Fruit fly (Drosophila melanogaster): ENCODE results near the gene Prosbeta4.

Prosbeta4 gene

dm6 chr2L:16727578-16728023 is 4.3 kb downstream of the Prosbeta4 start, which contains the start of gene VhaSFD (continued):
- no peak for TF ChIP-seq Oli (tag; optimal IDR thresholded peaks at IDR 0.05)
- TF ChIP-seq Sox102F (GFP tag; optimal IDR thresholded peaks at IDR 0.05) = no peak
- no peak for TF ChIP-seq pros (GFP tag; optimal IDR thresholded peaks at IDR 0.05)
- no peak for TF ChIP-seq Lhr (GFP tag; optimal IDR thresholded peaks at IDR 0.05)
- TF ChIP-seq ATbp (GFP tag; optimal IDR thresholded peaks at IDR 0.05) = no peak
- peak; percentile 57; the same call in 1 of the 3 replicates for TF ChIP-seq CG11456 (GFP tag; IDR thresholded peaks at IDR 0.05)
- peak; percentile 27 for TF ChIP-seq CG10979 (tag; optimal IDR thresholded peaks at IDR 0.05)
- no peak; the same call in 2 of the 3 replicates for TF ChIP-seq zen2 (GFP tag; IDR thresholded peaks at IDR 0.05; ENCODE audit: partially characterized antibody)
- peak; percentile 10 for TF ChIP-seq Fer2 (tag; optimal IDR thresholded peaks at IDR 0.05)
- no peak for TF ChIP-seq CG10543 (GFP tag; optimal IDR thresholded peaks at IDR 0.05)
- TF ChIP-seq pum (GFP tag; optimal IDR thresholded peaks at IDR 0.05) = no peak
- no peak for TF ChIP-seq Blimp-1 (GFP tag; optimal IDR thresholded peaks at IDR 0.05)
- no peak for TF ChIP-seq stc (GFP tag; IDR thresholded peaks at IDR 0.05)
- no peak for TF ChIP-seq twi (tag; optimal IDR thresholded peaks at IDR 0.05)
- no peak for TF ChIP-seq Camta (GFP tag; optimal IDR thresholded peaks at IDR 0.05)
- TF ChIP-seq aop (GFP tag; IDR thresholded peaks at IDR 0.05) = no peak
- peak; percentile 40 for TF ChIP-seq lilli (GFP tag; optimal IDR thresholded peaks at IDR 0.05)
- TF ChIP-seq CG9876 (GFP tag; optimal IDR thresholded peaks at IDR 0.05) = no peak
- TF ChIP-seq MESR4 (GFP tag; optimal IDR thresholded peaks at IDR 0.05) = peak; percentile 100
- TF ChIP-seq CG14710 (tag; optimal IDR thresholded peaks at IDR 0.05) = peak; percentile 58
- no peak for TF ChIP-seq Doc2 (GFP tag; IDR thresholded peaks at IDR 0.05)
- TF ChIP-seq CG9817 (tag; optimal IDR thresholded peaks at IDR 0.05) = no peak
- no peak for TF ChIP-seq corto (GFP tag; optimal IDR thresholded peaks at IDR 0.05)
- peak; percentile 50; the same call in 1 of the 3 replicates for TF ChIP-seq hb (GFP tag; IDR thresholded peaks at IDR 0.05; ENCODE audit: partially characterized antibody)
- TF ChIP-seq CG7372 (GFP tag; IDR thresholded peaks at IDR 0.05) = no peak
- TF ChIP-seq CG3407 (GFP tag; optimal IDR thresholded peaks at IDR 0.05) = no peak
- no peak for TF ChIP-seq emc (GFP tag; optimal IDR thresholded peaks at IDR 0.05)
- TF ChIP-seq so (GFP tag; IDR thresholded peaks at IDR 0.05) = 0 out of 3 replicates have a peak, but pooled peaks have one; percentile 22
- TF ChIP-seq CG7786 (GFP tag; optimal IDR thresholded peaks at IDR 0.05) = no peak
- peak; percentile 55 for TF ChIP-seq CG3995 (GFP tag; optimal IDR thresholded peaks at IDR 0.05)
- no peak for TF ChIP-seq Xrp1 (GFP tag; IDR thresholded peaks at IDR 0.05)
- TF ChIP-seq Meics (GFP tag; optimal IDR thresholded peaks at IDR 0.05) = no peak
- TF ChIP-seq CG6272 (GFP tag; IDR thresholded peaks at IDR 0.05) = no peak
- TF ChIP-seq danr (GFP tag; IDR thresholded peaks at IDR 0.05) = no peak
- TF ChIP-seq H2.0 (GFP tag; IDR thresholded peaks at IDR 0.05) = no peak
- TF ChIP-seq CG15479 (GFP tag; optimal IDR thresholded peaks at IDR 0.05) = no peak
- TF ChIP-seq CG15696 (tag; optimal IDR thresholded peaks at IDR 0.05) = peak; percentile 28
- peak; percentile 19 for TF ChIP-seq CG10147 (GFP tag; optimal IDR thresholded peaks at IDR 0.05)
- TF ChIP-seq Dref (GFP tag; IDR thresholded peaks at IDR 0.05) = peak; percentile 94
- TF ChIP-seq Jarid2 (GFP tag; optimal IDR thresholded peaks at IDR 0.05) = no peak
- TF ChIP-seq CG32532 (GFP tag; IDR thresholded peaks at IDR 0.05) = 0 out of 2 replicates have a peak, but pooled peaks have one; percentile 14
- no peak for TF ChIP-seq CG2875 (GFP tag; optimal IDR thresholded peaks at IDR 0.05)
- no peak for TF ChIP-seq z (GFP tag; IDR thresholded peaks at IDR 0.05)
- TF ChIP-seq Dbx (GFP tag; IDR thresholded peaks at IDR 0.05) = 0 out of 3 replicates have a peak, but pooled peaks have one; percentile 14
- TF ChIP-seq CG16779 (GFP tag; IDR thresholded peaks at IDR 0.05) = no peak
- TF ChIP-seq CG8089 (GFP tag; optimal IDR thresholded peaks at IDR 0.05) = no peak
- peak; percentile 3 for TF ChIP-seq fd96Cb (tag; optimal IDR thresholded peaks at IDR 0.05)
- TF ChIP-seq her (GFP tag; optimal IDR thresholded peaks at IDR 0.05) = peak; percentile 6
- no peak for TF ChIP-seq mam (GFP tag; optimal IDR thresholded peaks at IDR 0.05)
- TF ChIP-seq fu2 (GFP tag; optimal IDR thresholded peaks at IDR 0.05) = peak; percentile 34
- no peak for TF ChIP-seq ara (GFP tag; IDR thresholded peaks at IDR 0.05)

All from whole organism, embryonic.